Fruit fly (Drosophila melanogaster) whole organism, embryonic: ENCODE data around the gene Cyp6d4.
A peak's percentile ranks its signal among the peaks of the same experiment; 100 is the strongest.

Experiments used
- Awh ChIP-seq: fragments of 200-800 bp; sonication (Bioruptor generic); IDR thresholded peaks from 2 replicates; pipeline ENCODE4, ENCODE4 v1.3.6; 2022; ENCODE audit warnings: missing biosample characterization, missing genetic modification characterization
- CG10209 ChIP-seq: fragments of 200-800 bp; sonication (Bioruptor generic); optimal IDR thresholded peaks from 3 replicates; lab custom pipeline; 2017; ENCODE audit warnings: missing biosample characterization, mild to moderate bottlenecking, missing genetic modification characterization, missing genetic modification reagents
- CG10565 ChIP-seq: fragments of 200-800 bp; sonication (Bioruptor generic); optimal IDR thresholded peaks from 3 replicates; lab custom pipeline; 2016; ENCODE audit warnings: missing biosample characterization, mild to moderate bottlenecking, missing genetic modification characterization
- CG11398 ChIP-seq: fragments of 200-800 bp; sonication (Bioruptor generic); optimal IDR thresholded peaks from 2 replicates; lab custom pipeline; 2016; ENCODE audit warnings: missing biosample characterization, missing genetic modification characterization
- CG12104 ChIP-seq: fragments of 200-800 bp; sonication (Bioruptor generic); optimal IDR thresholded peaks from 3 replicates; lab custom pipeline; 2016; ENCODE audit warnings: missing biosample characterization, missing genetic modification characterization
- CG13296 ChIP-seq: fragments of 200-800 bp; sonication (Bioruptor generic); optimal IDR thresholded peaks from 3 replicates; lab custom pipeline; 2018; ENCODE audit warnings: missing biosample characterization, mild to moderate bottlenecking, missing genetic modification characterization
- CG14710 ChIP-seq: fragments of 200-800 bp; sonication (Bioruptor generic); optimal IDR thresholded peaks from 3 replicates; lab custom pipeline; 2019; ENCODE audit warnings: missing biosample characterization, mild to moderate bottlenecking, missing genetic modification characterization, moderate library complexity
- CG14965 ChIP-seq: fragments of 200-800 bp; sonication (Bioruptor generic); optimal IDR thresholded peaks from 2 replicates; lab custom pipeline; 2016; ENCODE audit warnings: missing biosample characterization, missing genetic modification characterization, borderline replicate concordance
- CG17385 ChIP-seq: fragments of 200-800 bp; sonication (Bioruptor generic); optimal IDR thresholded peaks from 3 replicates; lab custom pipeline; 2018; ENCODE audit warnings: missing biosample characterization, mild to moderate bottlenecking, missing genetic modification characterization
- CG17829 ChIP-seq: fragments of 200-800 bp; optimal IDR thresholded peaks from 2 replicates; lab custom pipeline; 2019; ENCODE audit warnings: missing biosample characterization, mild to moderate bottlenecking, missing genetic modification characterization, moderate library complexity
- CG18476 ChIP-seq: fragments of 200-800 bp; sonication (Bioruptor generic); optimal IDR thresholded peaks from 2 replicates; lab custom pipeline; 2016; ENCODE audit warnings: missing biosample characterization, mild to moderate bottlenecking, missing genetic modification characterization
- CG2129 ChIP-seq: fragments of 200-800 bp; sonication (Bioruptor generic); IDR thresholded peaks from 2 replicates; pipeline ENCODE4 v1.3.6; 2022; ENCODE audit warnings: missing biosample characterization, missing genetic modification characterization; ENCODE audit not compliant: partially characterized antibody
- CG2678 ChIP-seq: fragments of 200-800 bp; sonication (Bioruptor generic); optimal IDR thresholded peaks from 3 replicates; lab custom pipeline; 2019; ENCODE audit warnings: missing biosample characterization, mild to moderate bottlenecking, missing genetic modification characterization, moderate library complexity
- CG30020 ChIP-seq: fragments of 200-800 bp; optimal IDR thresholded peaks from 2 replicates; lab custom pipeline; 2019; ENCODE audit warnings: missing biosample characterization, mild to moderate bottlenecking, missing genetic modification characterization, moderate library complexity
- CG3163 ChIP-seq: fragments of 200-800 bp; sonication (Bioruptor generic); optimal IDR thresholded peaks from 3 replicates; lab custom pipeline; 2016; ENCODE audit warnings: missing biosample characterization, missing genetic modification characterization
- CG3281 ChIP-seq: fragments of 200-800 bp; sonication (Bioruptor generic); optimal IDR thresholded peaks from 3 replicates; lab custom pipeline; 2017; ENCODE audit warnings: missing biosample characterization, mild to moderate bottlenecking, missing genetic modification characterization
- CG34224 ChIP-seq: fragments of 200-800 bp; sonication (Bioruptor generic); IDR thresholded peaks from 3 replicates; pipeline ENCODE4 v1.3.6; 2022; ENCODE audit warnings: missing biosample characterization, missing genetic modification characterization; ENCODE audit not compliant: partially characterized antibody
- CG9932 ChIP-seq: fragments of 200-800 bp; sonication (Bioruptor generic); IDR thresholded peaks from 2 replicates; pipeline ENCODE4 v1.3.6; 2022; ENCODE audit warnings: missing biosample characterization, missing genetic modification characterization
- CTCF ChIP-seq: fragments of 200-800 bp; sonication (Bioruptor generic); optimal IDR thresholded peaks from 2 replicates; lab custom pipeline; 2017; ENCODE audit warnings: missing biosample characterization, mild to moderate bottlenecking, missing genetic modification characterization, moderate library complexity
- Dad ChIP-seq: fragments of 200-800 bp; sonication (Bioruptor generic); optimal IDR thresholded peaks from 3 replicates; lab custom pipeline; 2016; ENCODE audit warnings: missing biosample characterization, missing genetic modification characterization
- Dek ChIP-seq: fragments of 200-800 bp; sonication (Bioruptor generic); optimal IDR thresholded peaks from 3 replicates; lab custom pipeline; 2019; ENCODE audit warnings: missing biosample characterization, mild to moderate bottlenecking, missing genetic modification characterization, moderate library complexity
- Dll ChIP-seq: fragments of 200-800 bp; sonication (Bioruptor generic); IDR thresholded peaks from 4 replicates; pipeline ENCODE4 v1.3.6; 2022; ENCODE audit warnings: missing biosample characterization, missing genetic modification characterization; ENCODE audit not compliant: partially characterized antibody
- Ets97D ChIP-seq: fragments of 200-800 bp; sonication (Bioruptor generic); optimal IDR thresholded peaks from 3 replicates; lab custom pipeline; 2016; ENCODE audit warnings: missing biosample characterization, missing genetic modification characterization
- HLH4C ChIP-seq: fragments of 200-800 bp; sonication (Bioruptor generic); IDR thresholded peaks from 3 replicates; pipeline ENCODE4 v1.3.6; 2022; ENCODE audit warnings: missing biosample characterization, missing genetic modification characterization; ENCODE audit not compliant: partially characterized antibody
- Hr51 ChIP-seq, 2 experiments: fragments of 200-800 bp; sonication (Bioruptor generic); optimal IDR thresholded peaks; 2 replicates in 1 of 2; 3 replicates in 1 of 2; lab custom pipeline; 2016 to 2018; ENCODE audit warnings: missing biosample characterization in 2 of 2, missing genetic modification characterization in 2 of 2, mild to moderate bottlenecking in 1 of 2, moderate library complexity in 1 of 2
- Kr ChIP-seq: fragments of 200-800 bp; sonication (Bioruptor generic); optimal IDR thresholded peaks from 2 replicates; lab custom pipeline; 2017; ENCODE audit warnings: missing biosample characterization, mild to moderate bottlenecking, missing genetic modification characterization
- NK7.1 ChIP-seq: fragments of 200-800 bp; sonication (Bioruptor generic); optimal IDR thresholded peaks from 3 replicates; lab custom pipeline; 2016; ENCODE audit warnings: missing biosample characterization, missing genetic modification characterization
- Nf-YA ChIP-seq: fragments of 200-800 bp; sonication (Bioruptor generic); IDR thresholded peaks from 2 replicates; pipeline ENCODE4 v1.3.6; 2022; ENCODE audit warnings: missing biosample characterization, missing genetic modification characterization
- Opbp ChIP-seq: fragments of 200-800 bp; sonication (Bioruptor generic); IDR thresholded peaks from 3 replicates; pipeline ENCODE4 v1.3.6; 2022; ENCODE audit warnings: missing biosample characterization, missing genetic modification characterization; ENCODE audit not compliant: partially characterized antibody
- Pdp1 ChIP-seq, 2 experiments: fragments of 200-800 bp; sonication (Bioruptor generic); optimal IDR thresholded peaks; 3 replicates each; lab custom pipeline; 2016; ENCODE audit warnings: missing biosample characterization in 2 of 2, missing genetic modification characterization in 2 of 2, mild to moderate bottlenecking in 1 of 2, moderate library complexity in 1 of 2
- Ptx1 ChIP-seq: fragments of 200-800 bp; sonication (Bioruptor generic); IDR thresholded peaks from 2 replicates; pipeline ENCODE4 v1.3.6; 2022; ENCODE audit warnings: missing biosample characterization, missing genetic modification characterization
- Stat92E ChIP-seq, 3 experiments: fragments of >200 bp in 2 of 3; fragments of 200-800 bp in 1 of 3; sonication (Bioruptor generic) in 1 of 3; optimal IDR thresholded peaks; 2 replicates each; lab custom pipeline; 2017 to 2019; ENCODE audit warnings: missing biosample characterization in 3 of 3, missing genetic modification characterization in 3 of 3, mild to moderate bottlenecking in 1 of 3, moderate library complexity in 1 of 3
- bcd ChIP-seq: fragments of 200-800 bp; sonication (Bioruptor generic); optimal IDR thresholded peaks from 2 replicates; lab custom pipeline; 2017; ENCODE audit warnings: missing biosample characterization, mild to moderate bottlenecking, missing genetic modification characterization
- cg ChIP-seq: fragments of 200-800 bp; sonication (Bioruptor generic); optimal IDR thresholded peaks from 3 replicates; lab custom pipeline; 2019; ENCODE audit warnings: missing biosample characterization, mild to moderate bottlenecking, missing genetic modification characterization, moderate library complexity
- ci ChIP-seq: fragments of 200-800 bp; sonication (Bioruptor generic); IDR thresholded peaks from 3 replicates; pipeline ENCODE4 v1.3.6; 2022; ENCODE audit warnings: missing biosample characterization, missing genetic modification characterization
- crc ChIP-seq: fragments of 200-800 bp; sonication (Bioruptor generic); optimal IDR thresholded peaks from 2 replicates; lab custom pipeline; 2016; ENCODE audit warnings: missing biosample characterization, missing genetic modification characterization
- disco-r ChIP-seq: fragments of 200-800 bp; sonication (Bioruptor generic); optimal IDR thresholded peaks from 2 replicates; lab custom pipeline; 2016; ENCODE audit warnings: missing biosample characterization, missing genetic modification characterization
- dmrt99B ChIP-seq: fragments of 200-800 bp; sonication (Bioruptor generic); optimal IDR thresholded peaks from 2 replicates; lab custom pipeline; 2018; ENCODE audit warnings: missing biosample characterization, mild to moderate bottlenecking, missing genetic modification characterization, moderate library complexity
- eve ChIP-seq, 2 experiments: fragments of >200 bp; optimal IDR thresholded peaks; 2 replicates each; lab custom pipeline; 2017; ENCODE audit warnings: missing biosample characterization in 2 of 2, missing genetic modification characterization in 2 of 2
- inv ChIP-seq: fragments of 200-800 bp; sonication (Bioruptor generic); IDR thresholded peaks from 2 replicates; pipeline ENCODE4 v1.3.6; 2022; ENCODE audit warnings: missing biosample characterization, missing genetic modification characterization; ENCODE audit not compliant: partially characterized antibody
- prd ChIP-seq, 3 experiments: fragments of >200 bp in 2 of 3; fragments of 200-800 bp in 1 of 3; sonication (Bioruptor generic) in 1 of 3; optimal IDR thresholded peaks in 2 of 3; IDR thresholded peaks in 1 of 3; 2 replicates in 2 of 3; 3 replicates in 1 of 3; pipeline versions ENCODE4 v1.3.6 to Lab custom; 2017 to 2022; ENCODE audit warnings: missing biosample characterization in 1 of 3, missing genetic modification characterization in 1 of 3
- ranshi ChIP-seq: fragments of 200-800 bp; sonication (Bioruptor generic); IDR thresholded peaks from 2 replicates; pipeline ENCODE4 v1.3.6; 2022; ENCODE audit warnings: missing biosample characterization, missing genetic modification characterization
- run ChIP-seq: fragments of 200-800 bp; sonication (Bioruptor generic); optimal IDR thresholded peaks from 3 replicates; lab custom pipeline; 2018; ENCODE audit warnings: missing biosample characterization, mild to moderate bottlenecking, missing genetic modification characterization
- schlank ChIP-seq: fragments of 200-800 bp; sonication (Bioruptor generic); optimal IDR thresholded peaks from 2 replicates; lab custom pipeline; 2018; ENCODE audit warnings: missing biosample characterization, mild to moderate bottlenecking, missing genetic modification characterization
- sens ChIP-seq: fragments of 200-800 bp; sonication (Bioruptor generic); peaks from one replicate; lab custom pipeline; 2016; ENCODE audit warnings: missing biosample characterization, missing genetic modification characterization
- sima ChIP-seq: fragments of 200-800 bp; sonication (Bioruptor generic); optimal IDR thresholded peaks from 2 replicates; lab custom pipeline; 2016; ENCODE audit warnings: missing biosample characterization, missing genetic modification characterization
- tx ChIP-seq: fragments of 200-800 bp; sonication (Bioruptor generic); optimal IDR thresholded peaks from 2 replicates; lab custom pipeline; 2016; ENCODE audit warnings: missing biosample characterization, missing genetic modification characterization
- wdn ChIP-seq: fragments of 200-800 bp; sonication (Bioruptor generic); IDR thresholded peaks from 2 replicates; pipeline ENCODE4 v1.3.6; 2022; ENCODE audit warnings: missing biosample characterization, missing genetic modification characterization

Gene Cyp6d4

dm6 chr3R:22726031-22726770 lies 28.1 kb downstream of the Cyp6d4 start, which contains the start of gene RNF220 (continued):
- TF ChIP-seq tx (GFP tag; lab: Kevin White, UChicago) = no peak
- TF ChIP-seq crc (GFP tag; lab: Kevin White, UChicago) = no peak
- peak; percentile 11 for TF ChIP-seq CG2129 (GFP tag; lab: Robert Waterston, UW)
- TF ChIP-seq eve (GFP tag; optimal IDR thresholded peaks at IDR 0.05; lab: Kevin White, UChicago) = no peak
- TF ChIP-seq sima (GFP tag; lab: Kevin White, UChicago) = no peak
- no peak for TF ChIP-seq wdn (GFP tag; lab: Robert Waterston, UW)
- TF ChIP-seq disco-r (GFP tag; lab: Kevin White, UChicago) = no peak
- TF ChIP-seq CG2678 (tag; lab: Kevin White, UChicago) = peak; percentile 35
- no peak for TF ChIP-seq Nf-YA (GFP tag; lab: Robert Waterston, UW)
- TF ChIP-seq NK7.1 (GFP tag; lab: Kevin White, UChicago) = no peak
- TF ChIP-seq ranshi (GFP tag; lab: Robert Waterston, UW) = no peak
- TF ChIP-seq Opbp = peak; percentile 76
- TF ChIP-seq dmrt99B (tag; lab: Kevin White, UChicago) = peak; percentile 13
- TF ChIP-seq CG10565 (GFP tag; lab: Kevin White, UChicago) = no peak
- peak; percentile 47 for TF ChIP-seq CG9932 (GFP tag; lab: Robert Waterston, UW)
- peak; percentile 12 for TF ChIP-seq CG17385 (GFP tag; lab: Kevin White, UChicago)
- TF ChIP-seq Ets97D (GFP tag; lab: Kevin White, UChicago) = peak; percentile 20
- no peak for TF ChIP-seq CG3281 (GFP tag; lab: Kevin White, UChicago)
- no peak for TF ChIP-seq run (tag; lab: Kevin White, UChicago)
- TF ChIP-seq Hr51 (GFP tag; optimal IDR thresholded peaks at IDR 0.05; lab: Kevin White, UChicago) = peak in 1 of 2 experiments; percentile 31
- TF ChIP-seq Dek (tag; lab: Kevin White, UChicago) = peak; percentile 40
- TF ChIP-seq CG11398 (GFP tag; lab: Kevin White, UChicago) = no peak
- no peak for TF ChIP-seq CG13296 (GFP tag; lab: Kevin White, UChicago)
- no peak for TF ChIP-seq CG3163 (GFP tag; lab: Kevin White, UChicago)
- TF ChIP-seq Pdp1 (GFP tag; optimal IDR thresholded peaks at IDR 0.05; lab: Kevin White, UChicago) = peak in 1 of 2 experiments; percentile 58
- no peak for TF ChIP-seq CG14965 (GFP tag; lab: Kevin White, UChicago)
- TF ChIP-seq CG14710 (tag; lab: Kevin White, UChicago) = peak; percentile 56
- TF ChIP-seq CG30020 (tag; lab: Kevin White, UChicago) = peak; percentile 6
- no peak; the same call in 1 of the 3 replicates for TF ChIP-seq HLH4C (GFP tag; lab: Robert Waterston, UW)
- peak; percentile 8; the same call in 1 of the 2 replicates for TF ChIP-seq Ptx1 (GFP tag; lab: Robert Waterston, UW)
- TF ChIP-seq Kr = no peak
- TF ChIP-seq Dad (GFP tag; lab: Kevin White, UChicago) = no peak
- no peak for TF ChIP-seq CG12104 (GFP tag; lab: Kevin White, UChicago)
- TF ChIP-seq CG34224 (GFP tag; lab: Robert Waterston, UW) = peak; percentile 54; the same call in 1 of the 3 replicates
- no peak for TF ChIP-seq schlank (tag; lab: Kevin White, UChicago)
- no peak for TF ChIP-seq prd (optimal IDR thresholded peaks at IDR 0.05; lab: Kevin White, UChicago)
- peak; percentile 7; the same call in 1 of the 3 replicates for TF ChIP-seq prd (GFP tag; IDR thresholded peaks at IDR 0.05; lab: Robert Waterston, UW)
- peak; percentile 38 for TF ChIP-seq CTCF
- no peak for TF ChIP-seq Stat92E (GFP tag; optimal IDR thresholded peaks at IDR 0.05; lab: Kevin White, UChicago)
- 0 out of 3 replicates have a peak, but pooled peaks have one; percentile 9 for TF ChIP-seq ci (GFP tag; lab: Robert Waterston, UW)
- peak; percentile 28 for TF ChIP-seq bcd (GFP tag; lab: Kevin White, UChicago)
- TF ChIP-seq cg (GFP tag; lab: Kevin White, UChicago) = no peak
- no peak for TF ChIP-seq Awh (GFP tag; lab: Robert Waterston, UW)
- TF ChIP-seq CG18476 (GFP tag; lab: Kevin White, UChicago) = no peak
- TF ChIP-seq CG17829 (tag; lab: Kevin White, UChicago) = peak; percentile 1
- no peak for TF ChIP-seq CG10209 (GFP tag; lab: Kevin White, UChicago)
- TF ChIP-seq Dll (GFP tag; lab: Robert Waterston, UW) = peak; percentile 77
- no peak for TF ChIP-seq sens (GFP tag; lab: Kevin White, UChicago)
- peak; percentile 48; the same call in 1 of the 2 replicates for TF ChIP-seq inv (GFP tag; lab: Robert Waterston, UW)
